Worm (Caenorhabditis elegans) whole organism, L4 larva: ENCODE data around the gene F53F4.1.

Experiments used
- ZK337.2 ChIP-seq: fragments of 200-800 bp; sonication (Bioruptor generic); IDR thresholded peaks from 2 replicates; pipeline ENCODE4 v1.3.6; 2022; ENCODE audit warnings: missing genetic modification reagents, missing genetic modification characterization, missing compliant biosample characterization
- attf-4 ChIP-seq: sonication (generic microtip); optimal IDR thresholded peaks from 3 replicates; lab custom pipeline; 2017; ENCODE audit warnings: missing biosample characterization, missing genetic modification characterization
- ceh-44 ChIP-seq: fragments of 200-800 bp; sonication (Bioruptor generic); IDR thresholded peaks from 2 replicates; pipeline ENCODE4 v1.3.6; 2022; ENCODE audit warnings: missing genetic modification reagents, missing genetic modification characterization, missing compliant biosample characterization
- ceh-82 ChIP-seq: sonication (generic microtip); optimal IDR thresholded peaks from 2 replicates; lab custom pipeline; 2017; ENCODE audit warnings: missing biosample characterization, missing genetic modification characterization
- dmd-8 ChIP-seq: fragments of 200-800 bp; sonication (Bioruptor generic); IDR thresholded peaks from 2 replicates; pipeline ENCODE4 v1.3.6; 2022; ENCODE audit warnings: missing genetic modification characterization, missing compliant biosample characterization
- lsy-2 ChIP-seq, 2 experiments: fragments of 150-350 bp in 1 of 2; sonication (generic microtip) in 1 of 2; optimal IDR thresholded peaks; 2 replicates each; lab custom pipeline; 2014 to 2017; ENCODE audit warnings: missing biosample characterization in 2 of 2, missing genetic modification characterization in 2 of 2
- nhr-102 ChIP-seq: sonication (generic microtip); optimal IDR thresholded peaks from 2 replicates; lab custom pipeline; 2016; ENCODE audit warnings: mild to moderate bottlenecking, missing genetic modification characterization, moderate library complexity, missing compliant biosample characterization
- nhr-42 ChIP-seq: fragments of 200-800 bp; sonication (Bioruptor generic); IDR thresholded peaks from 2 replicates; pipeline ENCODE4 v1.3.6; 2022; ENCODE audit warnings: missing genetic modification characterization, missing compliant biosample characterization
- nhr-77 ChIP-seq: fragments of 150-350 bp; optimal IDR thresholded peaks from 2 replicates; lab custom pipeline; 2014; ENCODE audit warnings: missing biosample characterization, missing genetic modification characterization
- set-16 ChIP-seq: fragments of 200-800 bp; sonication (Bioruptor generic); IDR thresholded peaks from 2 replicates; pipeline ENCODE4 v1.3.6; 2022; ENCODE audit warnings: missing genetic modification reagents, missing genetic modification characterization, missing compliant biosample characterization
- snpc-4 ChIP-seq: fragments of 150-350 bp; optimal IDR thresholded peaks from 2 replicates; lab custom pipeline; 2014; ENCODE audit warnings: missing biosample characterization, missing genetic modification characterization
- unc-130 ChIP-seq: sonication (generic microtip); optimal IDR thresholded peaks from 2 replicates; lab custom pipeline; 2016; ENCODE audit warnings: missing genetic modification reagents, missing genetic modification characterization, missing compliant biosample characterization

DNA sequence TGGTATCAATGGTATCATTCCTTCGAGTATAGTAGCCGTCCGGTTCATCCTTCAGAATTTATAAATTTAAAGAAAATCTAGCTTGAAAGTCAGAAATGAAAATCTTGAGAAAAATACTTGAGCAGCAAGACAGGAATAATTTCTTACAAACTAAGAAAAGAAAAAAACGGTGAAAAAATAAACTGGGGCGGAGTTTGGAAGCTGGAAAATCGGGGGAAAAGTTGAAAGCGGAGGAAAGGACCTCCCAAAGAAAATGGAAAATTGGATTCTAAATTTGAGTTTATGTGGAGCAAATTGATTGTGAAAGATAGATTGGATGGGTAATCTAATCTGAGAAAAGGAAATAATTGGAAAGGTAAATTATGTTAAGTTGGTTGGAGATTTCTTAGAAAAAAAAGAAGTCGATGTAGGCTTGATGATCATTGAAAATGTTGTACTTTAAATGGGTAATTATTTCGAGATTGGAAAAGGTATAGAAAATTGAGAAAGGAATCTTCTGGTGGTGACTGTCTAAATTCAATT is 48.5 kb upstream of the F53F4.1 start, which contains the start of gene frpr-5:
- no peak for TF ChIP-seq ceh-82 (tag; lab: Kevin White, UChicago)
- no peak for TF ChIP-seq snpc-4 (tag; lab: Kevin White, UChicago)
- TF ChIP-seq nhr-102 (tag; lab: Kevin White, UChicago): no peak
- no peak for TF ChIP-seq unc-130 (GFP tag; lab: Kevin White, UChicago)
- TF ChIP-seq nhr-77: no peak
- TF ChIP-seq dmd-8 (GFP tag; lab: Robert Waterston, UW): no peak
- TF ChIP-seq set-16 (GFP tag; lab: Robert Waterston, UW): no peak
- no peak for TF ChIP-seq nhr-42 (GFP tag; lab: Robert Waterston, UW)
- no peak for TF ChIP-seq ZK337.2 (GFP tag; lab: Robert Waterston, UW)
- TF ChIP-seq ceh-44 (GFP tag; lab: Robert Waterston, UW): no peak
- no peak for TF ChIP-seq lsy-2 (tag; optimal IDR thresholded peaks at IDR 0.05; lab: Kevin White, UChicago)
- TF ChIP-seq attf-4 (tag; lab: Kevin White, UChicago): no peak
